Worm (Caenorhabditis elegans): ENCODE measurements around the gene dot-1.3.

The dot-1.3 gene

DNA sequence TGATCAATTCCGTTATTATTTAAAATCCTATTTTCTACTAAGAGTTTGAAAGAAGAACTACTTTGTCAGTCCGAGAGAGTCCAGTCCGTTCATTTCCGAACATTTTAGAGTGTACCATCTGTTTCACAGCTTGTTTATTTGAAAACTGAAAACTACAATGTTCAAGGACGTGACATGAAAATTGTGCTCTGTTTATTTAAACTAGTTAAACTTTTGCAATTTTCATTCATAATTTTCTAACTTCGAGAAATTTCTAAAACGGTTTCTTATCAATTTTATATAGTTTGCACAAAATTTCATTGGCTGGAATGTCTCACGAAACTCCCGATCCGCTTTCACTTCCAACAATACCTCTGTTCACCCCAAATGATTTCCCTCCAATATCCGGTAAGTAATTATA is 22.2 kb downstream of the dot-1.3 start, which contains the start of gene C04B4.1:
Gene C04B4.1 (plus strand): TSS at position 301 of the 400 bp plus-strand sequence.
- TF ChIP-seq lin-35 (GFP tag; optimal IDR thresholded peaks at IDR 0.05) (no peak), rnt-1 (tag; optimal IDR thresholded peaks at IDR 0.05) (no peak), unc-130 (tag; optimal IDR thresholded peaks at IDR 0.05) (no peak), Y116A8C.19 (tag; optimal IDR thresholded peaks at IDR 0.05; ENCODE audit: borderline replicate concordance) (no peak), lin-13 (GFP tag; optimal IDR thresholded peaks at IDR 0.05) (no peak), hlh-17 (GFP tag; optimal IDR thresholded peaks at IDR 0.05; ENCODE audit: borderline replicate concordance) (no peak), ztf-11 (tag; optimal IDR thresholded peaks at IDR 0.05) (no peak), ama-1 (optimal IDR thresholded peaks at IDR 0.05) (no peak)

DNA sequence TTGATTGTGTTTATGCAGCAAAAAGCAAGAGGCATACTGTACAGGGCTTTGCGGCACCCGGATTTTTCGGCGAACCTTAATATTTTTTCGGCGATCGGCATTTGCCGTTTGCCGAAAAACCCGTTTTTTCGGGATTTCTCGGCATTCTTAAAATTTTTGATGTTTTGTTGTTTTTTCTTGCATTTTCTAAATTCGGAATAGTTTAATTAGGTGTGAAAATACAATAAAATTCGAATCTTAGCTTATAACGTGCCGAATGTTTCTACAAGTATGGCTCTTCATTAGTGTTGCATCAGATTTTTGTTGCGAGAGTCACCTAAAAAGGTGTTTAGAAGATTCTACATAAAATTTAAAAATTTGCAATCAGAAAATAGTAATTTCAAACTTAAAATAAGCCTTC is 27.1 kb downstream of the dot-1.3 start, which contains the start of gene C04B4.6:
Gene C04B4.6 (minus strand): TSS at position 101 of the 400 bp plus-strand sequence.
- TF ChIP-seq irx-1 (tag; optimal IDR thresholded peaks at IDR 0.05): no peak
- no peak for TF ChIP-seq lin-35 (GFP tag; optimal IDR thresholded peaks at IDR 0.05)
- TF ChIP-seq unc-30 (tag; optimal IDR thresholded peaks at IDR 0.05): no peak
- TF ChIP-seq hlh-17 (GFP tag; optimal IDR thresholded peaks at IDR 0.05; ENCODE audit: borderline replicate concordance): no peak
- no peak for TF ChIP-seq nhr-90 (tag; optimal IDR thresholded peaks at IDR 0.05; ENCODE audit: poor library complexity)
- TF ChIP-seq F16B12.6 (tag; optimal IDR thresholded peaks at IDR 0.05): no peak
- no peak for TF ChIP-seq mab-9 (GFP tag; IDR thresholded peaks at IDR 0.05)
- TF ChIP-seq ceh-63 (GFP tag; optimal IDR thresholded peaks at IDR 0.05): no peak
- TF ChIP-seq vab-15 (tag; optimal IDR thresholded peaks at IDR 0.05): no peak
- TF ChIP-seq grh-1 (GFP tag; IDR thresholded peaks at IDR 0.05): no peak
- TF ChIP-seq tlp-1 (tag; optimal IDR thresholded peaks at IDR 0.05): no peak
- TF ChIP-seq dsc-1 (tag; optimal IDR thresholded peaks at IDR 0.05): no peak
- TF ChIP-seq swsn-7 (tag; optimal IDR thresholded peaks at IDR 0.05): no peak
- no peak for TF ChIP-seq nhr-19 (GFP tag; conservative IDR thresholded peaks at IDR 0.05)
- TF ChIP-seq fkh-10 (GFP tag; optimal IDR thresholded peaks at IDR 0.05): no peak
- no peak for TF ChIP-seq mep-1 (tag; optimal IDR thresholded peaks at IDR 0.05)

DNA sequence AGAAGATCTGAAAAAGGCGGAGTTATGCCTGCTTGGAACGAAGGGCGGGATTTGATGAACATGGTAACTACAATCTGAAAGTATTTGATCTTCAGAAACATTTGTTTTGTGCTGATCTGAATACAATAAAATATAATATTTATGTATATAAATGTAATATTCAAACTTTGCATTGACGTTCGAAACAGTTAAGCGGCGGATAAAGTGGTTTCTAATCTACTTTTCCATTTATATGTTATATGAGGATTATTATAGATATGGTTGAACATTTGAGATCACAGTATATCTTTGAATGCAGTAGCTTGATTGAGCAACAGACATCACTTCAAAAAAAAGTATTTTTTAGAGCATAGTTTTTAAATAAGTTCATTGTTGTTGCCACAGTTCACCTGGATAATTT is 28.8 kb downstream of the dot-1.3 start, which contains the start of gene H19J13.2:
Gene H19J13.2 (minus strand): TSS at position 101 of the 400 bp plus-strand sequence.
- TF ChIP-seq vab-15 (tag; optimal IDR thresholded peaks at IDR 0.05): no peak
- TF ChIP-seq dsc-1 (tag; optimal IDR thresholded peaks at IDR 0.05): no peak
- no peak for TF ChIP-seq grh-1 (GFP tag; IDR thresholded peaks at IDR 0.05)
- TF ChIP-seq jun-1 (tag; optimal IDR thresholded peaks at IDR 0.05): no peak

DNA sequence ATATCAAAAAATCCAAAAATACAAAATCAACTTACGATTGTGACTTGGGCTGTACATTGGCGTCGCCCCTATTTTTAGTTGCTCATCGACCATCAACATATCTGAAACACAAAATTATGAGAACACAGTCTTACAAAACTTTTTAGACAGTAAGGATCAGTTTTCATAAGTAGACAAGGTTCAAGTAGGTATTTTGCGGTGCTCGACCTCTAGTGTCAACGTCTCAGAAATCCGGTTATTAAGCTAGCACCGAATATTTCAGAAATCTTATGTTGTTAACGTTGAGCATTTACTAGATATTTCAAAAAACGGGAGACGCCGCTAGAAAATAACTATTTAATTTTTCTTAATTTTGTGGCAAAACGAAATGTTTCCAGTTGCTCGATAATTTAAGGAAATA is 31.8 kb downstream of the dot-1.3 start, which contains the start of gene otpl-8:
Gene otpl-8 (minus strand): TSS at position 101 of the 400 bp plus-strand sequence.
- TF ChIP-seq Y116A8C.19 (tag; optimal IDR thresholded peaks at IDR 0.05; ENCODE audit: borderline replicate concordance) (no peak), mep-1 (tag; optimal IDR thresholded peaks at IDR 0.05) (no peak), aha-1 (tag; optimal IDR thresholded peaks at IDR 0.05) (no peak), elt-2 (tag; optimal IDR thresholded peaks at IDR 0.05) (no peak), dsc-1 (tag; optimal IDR thresholded peaks at IDR 0.05) (no peak), fkh-4 (tag; optimal IDR thresholded peaks at IDR 0.05; ENCODE audit: borderline replicate concordance) (no peak), nhr-85 (tag) (no peak)

DNA sequence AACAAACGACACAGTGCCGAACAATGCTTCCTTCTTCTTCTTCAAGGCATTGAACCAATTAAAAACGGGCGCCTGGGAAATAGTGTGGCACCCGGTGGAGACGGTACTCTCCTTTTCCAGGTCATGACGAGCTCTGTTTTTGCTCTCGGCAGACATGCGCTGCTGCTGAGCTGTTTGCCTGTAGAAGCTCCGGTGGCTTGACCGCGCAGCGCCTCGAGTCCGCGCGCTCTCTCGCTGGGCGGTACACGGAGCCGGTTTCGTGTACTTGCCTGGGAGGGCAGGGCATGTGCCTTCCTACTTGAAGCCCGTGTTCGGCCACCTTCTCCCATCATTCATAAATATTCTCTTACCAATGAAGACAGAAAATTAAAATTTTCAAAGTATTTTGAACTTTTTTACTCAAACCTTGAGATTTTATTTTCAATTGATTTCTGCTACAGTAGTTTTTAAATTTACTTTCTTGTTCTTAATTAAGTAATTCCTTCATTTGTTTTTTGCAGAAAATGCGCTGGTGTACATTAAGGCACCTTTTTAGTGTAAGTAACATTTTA is 42.2 kb downstream of the dot-1.3 start, which contains the start of gene E01G6.1:
Gene E01G6.1 (plus strand): TSS at position 501 of the 551 bp plus-strand sequence.
- no peak for TF ChIP-seq elt-2 (tag; optimal IDR thresholded peaks at IDR 0.05)
- no peak for TF ChIP-seq nhr-77 (tag; optimal IDR thresholded peaks at IDR 0.05)
- TF ChIP-seq nhr-85 (tag): no peak
- TF ChIP-seq F16B12.6 (tag; optimal IDR thresholded peaks at IDR 0.05): no peak
- no peak for TF ChIP-seq zip-4 (GFP tag; optimal IDR thresholded peaks at IDR 0.05)
- TF ChIP-seq Y116A8C.19 (tag; optimal IDR thresholded peaks at IDR 0.05; ENCODE audit: borderline replicate concordance): no peak
- no peak for TF ChIP-seq fkh-10 (GFP tag; optimal IDR thresholded peaks at IDR 0.05)
- no peak for TF ChIP-seq sox-4 (tag; optimal IDR thresholded peaks at IDR 0.05)
- TF ChIP-seq mdl-1 (tag; optimal IDR thresholded peaks at IDR 0.05): no peak

Data from whole organism, L1 larva.